Worm (Caenorhabditis elegans): Measurements from ENCODE around the gene R05G6.10.
A peak's percentile ranks its signal among the peaks of the same experiment; 100 is the strongest.

Gene R05G6.10

DNA sequence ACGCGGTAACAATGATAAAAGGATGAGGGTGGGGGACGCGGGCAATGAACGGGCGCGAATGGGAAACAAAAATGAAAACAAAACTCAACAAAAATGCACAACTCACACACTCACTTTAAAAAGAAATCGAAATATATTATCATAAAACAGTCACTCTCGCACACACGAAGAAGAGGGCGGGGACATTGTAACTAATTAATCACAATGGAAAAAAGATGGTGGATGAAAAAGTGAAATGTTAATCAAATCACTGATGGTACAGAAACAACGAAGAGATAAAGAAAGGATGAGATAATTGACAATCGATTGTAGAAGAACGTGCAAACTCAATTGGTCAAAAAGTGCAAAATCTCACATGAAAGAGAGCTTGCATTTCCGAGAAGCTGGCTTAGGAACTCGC, 16.9 kb upstream of the R05G6.10 start:
- TF ChIP-seq lin-11 (tag; optimal IDR thresholded peaks at IDR 0.05) (no peak), mbf-1 (tag; optimal IDR thresholded peaks at IDR 0.05) (no peak), sma-3 (GFP tag; optimal IDR thresholded peaks at IDR 0.05) (no peak), egl-27 (tag; optimal IDR thresholded peaks at IDR 0.05) (no peak), mab-5 (tag; optimal IDR thresholded peaks at IDR 0.05) (no peak), lin-13 (GFP tag; optimal IDR thresholded peaks at IDR 0.05) (no peak), nhr-6 (tag; optimal IDR thresholded peaks at IDR 0.05) (no peak), crh-2 (tag; optimal IDR thresholded peaks at IDR 0.05) (no peak), ceh-82 (tag; optimal IDR thresholded peaks at IDR 0.05) (no peak), elt-1 (tag; optimal IDR thresholded peaks at IDR 0.05) (no peak), nhr-129 (tag; optimal IDR thresholded peaks at IDR 0.05) (no peak)

ce11 chrIV:7558653-7559052, 16.3 kb upstream of the R05G6.10 start:
- TF ChIP-seq nhr-129 (tag; optimal IDR thresholded peaks at IDR 0.05): no peak
- no peak for TF ChIP-seq ceh-16 (tag; optimal IDR thresholded peaks at IDR 0.05)
- no peak for TF ChIP-seq lin-39 (tag; optimal IDR thresholded peaks at IDR 0.05)
- TF ChIP-seq nhr-12 (tag; optimal IDR thresholded peaks at IDR 0.05): no peak
- no peak for TF ChIP-seq crh-2 (tag; optimal IDR thresholded peaks at IDR 0.05)
- TF ChIP-seq peb-1 (tag; optimal IDR thresholded peaks at IDR 0.05): no peak
- TF ChIP-seq ztf-4 (tag; optimal IDR thresholded peaks at IDR 0.05): no peak
- no peak for TF ChIP-seq ZK546.5 (tag; optimal IDR thresholded peaks at IDR 0.05)

- no peak for TF ChIP-seq zag-1 (tag; optimal IDR thresholded peaks at IDR 0.05)
- peak; percentile 7 for TF ChIP-seq C34F6.9 (tag; optimal IDR thresholded peaks at IDR 0.05)
These were observed 14.0 kb upstream of the R05G6.10 start, which contains the start of the genes F49E8.7, F49E8.8 and nprl-2 for ce11 chrIV:7556265-7556866. TSS of gene F49E8.7 (minus strand) at chrIV:7556365. TSS of gene F49E8.8 (plus strand) at chrIV:7556637. TSS of gene nprl-2 (plus strand) at chrIV:7556816.

ce11 chrIV:7554351-7554750, 12.0 kb upstream of the R05G6.10 start, which contains the start of gene F49E8.6:
TSS of gene F49E8.6 (minus strand) at chrIV:7554667.
- TF ChIP-seq ZK546.5 (tag; optimal IDR thresholded peaks at IDR 0.05) (no peak), C34F6.9 (tag; optimal IDR thresholded peaks at IDR 0.05) (peak; percentile 43), nhr-21 (tag; optimal IDR thresholded peaks at IDR 0.05) (peak; percentile 2), lin-39 (tag; optimal IDR thresholded peaks at IDR 0.05) (no peak), lsy-2 (tag; optimal IDR thresholded peaks at IDR 0.05) (peak in 1 of 2 experiments; percentile 4), unc-55 (GFP tag; optimal IDR thresholded peaks at IDR 0.05) (peak; percentile 53)

- TF ChIP-seq nhr-23 (tag; optimal IDR thresholded peaks at IDR 0.05): no peak
- peak; percentile 76 for TF ChIP-seq crh-2 (tag; optimal IDR thresholded peaks at IDR 0.05)
- TF ChIP-seq ceh-82 (tag; optimal IDR thresholded peaks at IDR 0.05): no peak
- TF ChIP-seq mab-5 (tag; optimal IDR thresholded peaks at IDR 0.05): no peak
- no peak for TF ChIP-seq peb-1 (tag; optimal IDR thresholded peaks at IDR 0.05)
- no peak for TF ChIP-seq nhr-11 (tag; optimal IDR thresholded peaks at IDR 0.05)
- TF ChIP-seq nhr-6 (tag; optimal IDR thresholded peaks at IDR 0.05): no peak
- TF ChIP-seq nhr-25 (tag; optimal IDR thresholded peaks at IDR 0.05): no peak
- no peak for TF ChIP-seq aly-2 (tag; optimal IDR thresholded peaks at IDR 0.05)
- no peak for TF ChIP-seq ztf-1 (GFP tag; conservative IDR thresholded peaks at IDR 0.05)
- peak; percentile 47 for TF ChIP-seq sma-9 (GFP tag; optimal IDR thresholded peaks at IDR 0.05)
- no peak for TF ChIP-seq sma-9 (tag; optimal IDR thresholded peaks at IDR 0.05)
- TF ChIP-seq fos-1 (tag; optimal IDR thresholded peaks at IDR 0.05): peak; percentile 51
- peak; percentile 43 for TF ChIP-seq gmeb-1 (tag; optimal IDR thresholded peaks at IDR 0.05)
- TF ChIP-seq F13H6.1 (tag; optimal IDR thresholded peaks at IDR 0.05): peak; percentile 53
- no peak for TF ChIP-seq nhr-10 (tag; optimal IDR thresholded peaks at IDR 0.05)
- no peak for TF ChIP-seq ZK546.5 (tag; optimal IDR thresholded peaks at IDR 0.05)
- TF ChIP-seq unc-62 (GFP tag; optimal IDR thresholded peaks at IDR 0.05): no peak
- no peak for TF ChIP-seq nhr-237 (tag; optimal IDR thresholded peaks at IDR 0.05)
- no peak for TF ChIP-seq lin-39 (tag; optimal IDR thresholded peaks at IDR 0.05)
- no peak for TF ChIP-seq blmp-1 (tag; optimal IDR thresholded peaks at IDR 0.05; ENCODE audit: insufficient read depth)
- TF ChIP-seq nhr-129 (tag; optimal IDR thresholded peaks at IDR 0.05): peak; percentile 56
- peak in 1 of 2 experiments; percentile 63 for TF ChIP-seq lsy-2 (tag; optimal IDR thresholded peaks at IDR 0.05)
- TF ChIP-seq unc-39 (tag; optimal IDR thresholded peaks at IDR 0.05): no peak
- no peak for TF ChIP-seq mbf-1 (tag; optimal IDR thresholded peaks at IDR 0.05)
- no peak for TF ChIP-seq ztf-11 (tag; optimal IDR thresholded peaks at IDR 0.05)
- no peak for TF ChIP-seq Y55F3AM.14 (GFP tag; optimal IDR thresholded peaks at IDR 0.05)
- TF ChIP-seq skn-1 (tag; optimal IDR thresholded peaks at IDR 0.05): no peak
- peak; percentile 14 for TF ChIP-seq sma-3 (GFP tag; optimal IDR thresholded peaks at IDR 0.05)
- no peak for TF ChIP-seq ceh-16 (tag; optimal IDR thresholded peaks at IDR 0.05)
- TF ChIP-seq unc-55 (GFP tag; optimal IDR thresholded peaks at IDR 0.05): no peak
- TF ChIP-seq R02D3.7 (tag; optimal IDR thresholded peaks at IDR 0.05): no peak
- TF ChIP-seq alr-1 (tag; optimal IDR thresholded peaks at IDR 0.05): no peak
- TF ChIP-seq egl-27 (tag; optimal IDR thresholded peaks at IDR 0.05): no peak
- no peak for TF ChIP-seq nhr-77 (tag; optimal IDR thresholded peaks at IDR 0.05)
- no peak for TF ChIP-seq nhr-12 (tag; optimal IDR thresholded peaks at IDR 0.05)
These were observed 10.7 kb upstream of the R05G6.10 start, which contains the start of gene dif-1 for ce11 chrIV:7552958-7553553. TSS of gene dif-1 (minus strand) at chrIV:7553008.
